Worm (Caenorhabditis elegans) whole organism, L2 larva: ENCODE data around the gene nhr-93.

Experiments
- lsy-2 ChIP-seq, 2 experiments: fragments of 150-350 bp in 1 of 2; sonication (generic microtip) in 1 of 2; optimal IDR thresholded peaks; 2 replicates each; lab custom pipeline; 2014 to 2017; ENCODE audit warnings: missing biosample characterization in 2 of 2, missing genetic modification characterization in 2 of 2
- unc-62 ChIP-seq: fragments of 150-350 bp; optimal IDR thresholded peaks from 2 replicates; lab custom pipeline; 2014; ENCODE audit warnings: missing biosample characterization, missing genetic modification reagents, missing genetic modification characterization
- zag-1 ChIP-seq: fragments of 150-350 bp; optimal IDR thresholded peaks from 2 replicates; lab custom pipeline; 2014; ENCODE audit warnings: missing biosample characterization, missing genetic modification characterization

DNA sequence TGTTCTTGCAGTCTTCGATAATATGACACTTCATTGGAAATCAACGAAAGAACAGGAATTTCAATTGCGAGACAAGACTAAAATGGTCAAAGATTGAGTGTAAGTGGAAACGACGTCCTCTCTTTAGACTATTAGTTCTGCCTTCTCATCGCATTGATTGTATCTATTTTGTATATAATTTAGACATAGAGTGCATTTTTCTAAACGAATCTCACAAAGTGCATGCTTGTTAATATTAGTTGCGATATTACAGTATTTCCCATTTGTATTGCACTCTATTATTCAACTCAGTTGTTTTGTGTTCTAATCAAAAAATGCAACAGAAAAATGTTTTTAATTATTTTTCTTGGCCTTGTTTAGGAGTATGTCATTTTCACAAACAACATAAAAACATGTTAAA lies at the start of gene nhr-93:
- TF ChIP-seq zag-1 (tag; lab: Kevin White, UChicago) (no peak), unc-62 (GFP tag; lab: Kevin White, UChicago) (no peak), lsy-2 (tag; optimal IDR thresholded peaks at IDR 0.05; lab: Kevin White, UChicago) (no peak)
